Worm (Caenorhabditis elegans) whole organism, early embryonic: ENCODE measurements around the gene H32C10.1.

Experiments
- F13C5.2 ChIP-seq: sonication (generic microtip); optimal IDR thresholded peaks from 2 replicates; lab custom pipeline; 2017; ENCODE audit warnings: mild to moderate bottlenecking, missing genetic modification characterization, inconsistent platforms, missing compliant biosample characterization
- aly-1 ChIP-seq: sonication (generic microtip); optimal IDR thresholded peaks from 2 replicates; lab custom pipeline; 2016; ENCODE audit warnings: missing genetic modification characterization, missing compliant biosample characterization
- ama-1 ChIP-seq: fragments of 150-350 bp; optimal IDR thresholded peaks from 2 replicates; lab custom pipeline; 2014
- ceh-13 ChIP-seq: fragments of 200-800 bp; sonication (Bioruptor generic); optimal IDR thresholded peaks from 2 replicates; lab custom pipeline; 2018; ENCODE audit warnings: mild to moderate bottlenecking, missing genetic modification characterization, missing compliant biosample characterization
- flt-1 ChIP-seq: fragments of 200-800 bp; sonication (Bioruptor generic); IDR thresholded peaks from 2 replicates; pipeline ENCODE4 v1.3.6; 2022; ENCODE audit warnings: missing genetic modification characterization, missing compliant biosample characterization
- hmbx-1 ChIP-seq: sonication (generic microtip); optimal IDR thresholded peaks from 2 replicates; lab custom pipeline; 2016; ENCODE audit warnings: mild to moderate bottlenecking, missing genetic modification characterization, missing compliant biosample characterization
- hmg-4 ChIP-seq: fragments of 200-800 bp; sonication (Bioruptor generic); optimal IDR thresholded peaks from 2 replicates; lab custom pipeline; 2018; ENCODE audit warnings: mild to moderate bottlenecking, missing genetic modification characterization, missing compliant biosample characterization
- pes-1 ChIP-seq: fragments of 200-800 bp; sonication (Bioruptor generic); IDR thresholded peaks from 2 replicates; pipeline ENCODE4 v1.3.6; 2022; ENCODE audit warnings: missing genetic modification reagents, missing genetic modification characterization, missing compliant biosample characterization
- scrt-1 ChIP-seq: fragments of 200-800 bp; sonication (Bioruptor generic); IDR thresholded peaks from 2 replicates; pipeline ENCODE4 v1.3.6; 2022; ENCODE audit warnings: missing genetic modification characterization, missing compliant biosample characterization
- sea-1 ChIP-seq: fragments of 200-800 bp; sonication (Bioruptor generic); conservative IDR thresholded peaks from 2 replicates; pipeline ENCODE4 v1.3.6; 2022; ENCODE audit warnings: missing genetic modification characterization, missing compliant biosample characterization
- tbx-11 ChIP-seq: fragments of 200-800 bp; sonication (Bioruptor generic); IDR thresholded peaks from 2 replicates; pipeline ENCODE4 v1.3.6; 2022; ENCODE audit warnings: missing genetic modification characterization, missing compliant biosample characterization
- tbx-37 ChIP-seq: fragments of 200-800 bp; sonication (Bioruptor generic); conservative IDR thresholded peaks from 2 replicates; pipeline ENCODE4 v1.3.6; 2022; ENCODE audit warnings: missing genetic modification reagents, missing genetic modification characterization, missing compliant biosample characterization

DNA sequence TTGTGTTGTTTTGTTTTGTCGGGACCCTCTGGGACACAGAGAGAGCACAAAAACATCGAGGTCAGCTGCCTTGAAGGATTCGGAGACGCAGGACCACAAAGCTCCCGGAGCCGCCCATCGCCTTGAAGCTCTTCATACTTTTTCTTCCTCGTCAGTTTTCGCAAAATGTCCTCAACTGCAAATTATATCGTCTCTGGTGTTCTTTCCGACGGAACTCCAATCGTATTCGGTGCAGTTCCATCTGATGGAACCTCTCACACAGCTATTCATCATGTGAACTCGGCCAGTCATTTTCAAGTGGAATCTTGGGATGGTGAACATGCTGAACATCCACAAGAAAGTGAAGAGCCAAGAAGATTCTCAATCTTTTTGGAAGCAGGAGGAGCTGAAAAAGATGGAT is 51.3 kb downstream of the H32C10.1 start:
- TF ChIP-seq flt-1 (GFP tag; lab: Robert Waterston, UW) = no peak
- peak; percentile 16 for TF ChIP-seq ama-1 (lab: Kevin White, UChicago)
- TF ChIP-seq ceh-13 (GFP tag; lab: Kevin White, UChicago) = no peak
- no peak for TF ChIP-seq sea-1 (GFP tag; lab: Robert Waterston, UW)
- TF ChIP-seq scrt-1 (GFP tag; lab: Robert Waterston, UW) = no peak
- no peak for TF ChIP-seq hmg-4 (GFP tag; lab: Kevin White, UChicago)
- no peak for TF ChIP-seq tbx-37 (GFP tag; lab: Robert Waterston, UW)
- TF ChIP-seq F13C5.2 (tag; lab: Kevin White, UChicago) = no peak
- no peak for TF ChIP-seq pes-1 (GFP tag; lab: Robert Waterston, UW)
- TF ChIP-seq hmbx-1 = no peak
- TF ChIP-seq tbx-11 (GFP tag; lab: Robert Waterston, UW) = no peak
- TF ChIP-seq aly-1 (tag; lab: Kevin White, UChicago) = no peak
